Worm (Caenorhabditis elegans): Measurements from ENCODE around the gene daf-5.

Gene daf-5

ce11 chrII:14006210-14006609 is 45.9 kb downstream of the daf-5 start, which contains the start of gene F01D5.6:
Gene F01D5.6 (plus strand): TSS chrII:14006510.
- TF ChIP-seq F16B12.6 (tag; optimal IDR thresholded peaks at IDR 0.05) (no peak), vab-15 (tag; optimal IDR thresholded peaks at IDR 0.05) (no peak), C16A3.4 (tag; optimal IDR thresholded peaks at IDR 0.05) (no peak), ztf-11 (tag; optimal IDR thresholded peaks at IDR 0.05) (no peak), lsy-2 (tag; optimal IDR thresholded peaks at IDR 0.05) (no peak), elt-3 (tag; optimal IDR thresholded peaks at IDR 0.05) (no peak)

DNA sequence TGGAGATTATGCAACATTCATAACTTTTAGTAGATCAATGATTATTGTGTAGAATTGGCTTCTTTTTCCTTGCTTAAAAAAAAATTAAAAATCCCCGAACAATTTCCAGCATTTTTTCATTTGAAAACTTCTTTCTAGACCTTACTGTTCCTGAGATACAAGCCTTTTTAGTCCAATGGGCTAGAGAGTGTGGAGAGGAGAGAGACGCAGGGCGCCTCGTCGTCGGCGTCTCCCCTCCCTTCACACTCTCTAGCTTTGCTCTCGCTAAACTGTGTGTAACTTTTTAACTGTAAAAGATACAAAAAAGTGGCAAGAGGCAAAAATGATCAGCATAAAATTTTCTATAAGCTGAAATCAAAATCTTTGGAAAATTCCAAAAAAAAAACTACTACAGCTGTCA is 46.9 kb downstream of the daf-5 start:
- TF ChIP-seq efl-3 (GFP tag; optimal IDR thresholded peaks at IDR 0.05) (no peak), efl-1 (optimal IDR thresholded peaks at IDR 0.05) (no peak), efl-1 (GFP tag; optimal IDR thresholded peaks at IDR 0.05 in 1 of 2) (peak in 1 of 2 experiments; percentile 75)

ce11 chrII:14004770-14005169 is 47.3 kb downstream of the daf-5 start:
- TF ChIP-seq blmp-1 (tag; optimal IDR thresholded peaks at IDR 0.05) = peak; percentile 44
- TF ChIP-seq hlh-4 (tag; optimal IDR thresholded peaks at IDR 0.05) = no peak

- TF ChIP-seq elt-2 (tag; optimal IDR thresholded peaks at IDR 0.05) = no peak
- peak; percentile 76 for TF ChIP-seq snpc-4 (tag; optimal IDR thresholded peaks at IDR 0.05)
- TF ChIP-seq hlh-4 (tag; optimal IDR thresholded peaks at IDR 0.05) = no peak
- no peak for TF ChIP-seq snu-23 (GFP tag; optimal IDR thresholded peaks at IDR 0.05)
- no peak for TF ChIP-seq C16A3.4 (tag; optimal IDR thresholded peaks at IDR 0.05)
- no peak for TF ChIP-seq lin-35 (GFP tag; optimal IDR thresholded peaks at IDR 0.05)
- TF ChIP-seq elt-3 (tag; optimal IDR thresholded peaks at IDR 0.05) = no peak
- peak; percentile 15 for TF ChIP-seq blmp-1 (tag; optimal IDR thresholded peaks at IDR 0.05)
- TF ChIP-seq pqm-1 (tag; optimal IDR thresholded peaks at IDR 0.05) = no peak
- no peak for TF ChIP-seq efl-1 (optimal IDR thresholded peaks at IDR 0.05)
- peak in 1 of 2 experiments; percentile 74 for TF ChIP-seq efl-1 (GFP tag; optimal IDR thresholded peaks at IDR 0.05 in 1 of 2)
- TF ChIP-seq egl-13 (tag; optimal IDR thresholded peaks at IDR 0.05) = no peak
Measured at ce11 chrII:14003821-14004430, 48.2 kb downstream of the daf-5 start.

DNA sequence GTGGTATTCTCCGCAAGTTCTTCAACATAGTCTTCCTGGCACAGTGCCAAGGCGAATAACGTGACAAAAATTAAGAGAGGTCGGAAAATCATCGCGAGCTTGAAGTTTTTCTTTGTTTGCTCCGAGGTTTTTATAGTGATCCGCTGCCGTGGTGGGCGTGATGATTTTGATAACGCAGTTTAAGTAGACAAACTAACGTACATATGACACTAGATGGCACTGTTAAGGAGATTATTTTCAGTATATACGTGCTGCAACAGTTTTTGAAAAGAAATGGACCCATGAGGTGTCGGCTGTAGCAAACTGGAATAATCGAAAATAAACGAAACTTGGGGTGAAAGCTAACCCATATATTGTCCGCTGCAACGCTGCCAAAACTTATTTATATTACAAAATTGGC is 49.9 kb downstream of the daf-5 start, which contains the start of gene F01D5.5:
TSS of gene F01D5.5 (minus strand) at position 101 of the 400 bp plus-strand sequence.
- TF ChIP-seq hlh-4 (tag; optimal IDR thresholded peaks at IDR 0.05) = no peak
- TF ChIP-seq elt-2 (tag; optimal IDR thresholded peaks at IDR 0.05) = peak; percentile 55

- TF ChIP-seq elt-2 (tag; optimal IDR thresholded peaks at IDR 0.05) = peak; percentile 21
Measured at ce11 chrII:14000044-14000443, 52.1 kb downstream of the daf-5 start, which contains the start of gene F01D5.3. Gene F01D5.3 (minus strand): TSS chrII:14000144.

DNA sequence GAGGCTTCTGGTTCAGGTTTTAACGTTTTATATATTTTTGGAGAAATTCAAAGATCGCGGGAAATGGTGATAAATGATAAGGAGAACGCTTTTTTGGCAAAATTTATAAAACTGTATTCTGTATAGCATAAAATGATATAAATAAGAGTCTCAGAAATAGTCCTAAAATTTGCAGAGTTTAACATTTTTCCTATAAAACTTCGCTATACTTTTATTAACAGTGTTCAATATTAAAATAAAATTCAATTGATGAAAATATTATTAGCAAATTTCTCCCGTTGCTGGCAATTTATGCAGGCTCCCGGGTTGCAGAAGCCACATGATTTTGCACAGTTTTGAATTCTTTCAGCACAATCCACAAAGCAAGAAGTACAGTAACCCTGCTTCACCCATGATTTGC is 53.1 kb downstream of the daf-5 start, which contains the start of gene F01D5.2:
TSS of gene F01D5.2 (minus strand) at position 101 of the 400 bp plus-strand sequence.
- TF ChIP-seq nhr-90 (tag; optimal IDR thresholded peaks at IDR 0.05; ENCODE audit: poor library complexity) (no peak), nhr-28 (tag; optimal IDR thresholded peaks at IDR 0.05) (no peak), irx-1 (tag; optimal IDR thresholded peaks at IDR 0.05) (no peak), ets-5 (GFP tag; IDR thresholded peaks at IDR 0.05) (no peak), lsy-2 (tag; optimal IDR thresholded peaks at IDR 0.05) (no peak)

ce11 chrII:13997989-13998388 is 54.1 kb downstream of the daf-5 start:
- TF ChIP-seq hlh-17 (GFP tag; optimal IDR thresholded peaks at IDR 0.05; ENCODE audit: borderline replicate concordance) (no peak), nhr-76 (tag; optimal IDR thresholded peaks at IDR 0.05) (no peak), C16A3.4 (tag; optimal IDR thresholded peaks at IDR 0.05) (no peak), ceh-82 (tag; optimal IDR thresholded peaks at IDR 0.05) (no peak), dsc-1 (tag; optimal IDR thresholded peaks at IDR 0.05) (no peak), ceh-8 (GFP tag; optimal IDR thresholded peaks at IDR 0.05) (no peak), unc-86 (tag; optimal IDR thresholded peaks at IDR 0.05) (no peak), tbx-2 (tag; optimal IDR thresholded peaks at IDR 0.05) (no peak), mdl-1 (tag; optimal IDR thresholded peaks at IDR 0.05) (no peak), isw-1 (GFP tag; IDR thresholded peaks at IDR 0.05) (no peak), nhr-71 (tag; optimal IDR thresholded peaks at IDR 0.05) (no peak), elt-2 (tag; optimal IDR thresholded peaks at IDR 0.05) (no peak), fkh-10 (GFP tag; optimal IDR thresholded peaks at IDR 0.05) (no peak), ets-5 (GFP tag; IDR thresholded peaks at IDR 0.05) (no peak)
